Worm (Caenorhabditis elegans) whole organism, L1 larva: ENCODE results near the gene C27D6.11.

Experiments used
- C16A3.4 ChIP-seq: fragments of 150-350 bp; optimal IDR thresholded peaks from 2 replicates; lab custom pipeline; 2014; ENCODE audit warnings: missing biosample characterization, missing genetic modification characterization
- C34B4.2 ChIP-seq: sonication (generic microtip); optimal IDR thresholded peaks from 2 replicates; lab custom pipeline; 2017; ENCODE audit warnings: mild to moderate bottlenecking, missing genetic modification characterization, missing compliant biosample characterization
- aha-1 ChIP-seq: fragments of 150-350 bp; optimal IDR thresholded peaks from 2 replicates; lab custom pipeline; 2014; ENCODE audit warnings: missing biosample characterization, missing genetic modification characterization
- alr-1 ChIP-seq: fragments of 200-800 bp; sonication (Bioruptor generic); optimal IDR thresholded peaks from 2 replicates; lab custom pipeline; 2018; ENCODE audit warnings: borderline replicate concordance, mild to moderate bottlenecking, missing genetic modification characterization, missing compliant biosample characterization
- ceh-82 ChIP-seq, 3 experiments: fragments of 150-350 bp in 1 of 3; sonication (generic microtip) in 2 of 3; optimal IDR thresholded peaks; 2 replicates each; lab custom pipeline; 2014 to 2017; ENCODE audit warnings: missing biosample characterization in 3 of 3, missing genetic modification characterization in 3 of 3
- ceh-90 ChIP-seq: sonication (generic microtip); optimal IDR thresholded peaks from 2 replicates; lab custom pipeline; 2016; ENCODE audit warnings: missing genetic modification characterization, missing compliant biosample characterization
- ces-1 ChIP-seq: fragments of 150-350 bp; optimal IDR thresholded peaks from 2 replicates; lab custom pipeline; 2014; ENCODE audit warnings: missing biosample characterization, missing genetic modification reagents, missing genetic modification characterization
- dpl-1 ChIP-seq, 3 experiments: fragments of 150-350 bp in 2 of 3; sonication (generic microtip) in 1 of 3; optimal IDR thresholded peaks; 2 replicates each; lab custom pipeline; 2014 to 2017; ENCODE audit warnings: missing biosample characterization in 3 of 3, missing genetic modification characterization in 3 of 3, missing genetic modification reagents in 3 of 3
- dsc-1 ChIP-seq: sonication (generic microtip); optimal IDR thresholded peaks from 2 replicates; lab custom pipeline; 2016; ENCODE audit warnings: mild to moderate bottlenecking, missing genetic modification characterization, missing compliant biosample characterization
- efl-1 ChIP-seq, 4 experiments: fragments of 150-350 bp; optimal IDR thresholded peaks in 3 of 4; peaks in 1 of 4; 1 replicate in 1 of 4; 2 replicates in 3 of 4; lab custom pipeline; 2014; ENCODE audit warnings: missing biosample characterization in 2 of 4, missing genetic modification characterization in 2 of 4, missing genetic modification reagents in 2 of 4
- efl-3 ChIP-seq: fragments of 200-800 bp; sonication (Bioruptor generic); optimal IDR thresholded peaks from 2 replicates; lab custom pipeline; 2018; ENCODE audit warnings: mild to moderate bottlenecking, missing genetic modification characterization, missing compliant biosample characterization
- egl-13 ChIP-seq: sonication (generic microtip); optimal IDR thresholded peaks from 2 replicates; lab custom pipeline; 2016; ENCODE audit warnings: missing genotype, missing genetic modification reagents, missing genetic modification characterization, missing compliant biosample characterization
- egl-27 ChIP-seq, 2 experiments: fragments of 150-350 bp in 1 of 2; sonication (generic microtip); optimal IDR thresholded peaks; 3 replicates each; lab custom pipeline; 2017 to 2018; ENCODE audit warnings: missing biosample characterization in 2 of 2, missing genetic modification characterization in 2 of 2, missing genetic modification reagents in 2 of 2
- elt-2 ChIP-seq: sonication (generic microtip); optimal IDR thresholded peaks from 2 replicates; lab custom pipeline; 2016; ENCODE audit warnings: missing genetic modification characterization, mild to moderate bottlenecking, inconsistent platforms, missing compliant biosample characterization, missing genetic modification reagents
- elt-3 ChIP-seq, 6 experiments: fragments of 150-350 bp in 1 of 6; sonication (generic microtip); optimal IDR thresholded peaks; 2 replicates each; lab custom pipeline; 2017 to 2018; ENCODE audit warnings: missing biosample characterization in 6 of 6, missing genetic modification characterization in 6 of 6, inconsistent platforms in 1 of 6
- ets-5 ChIP-seq: fragments of 200-800 bp; sonication (Bioruptor generic); IDR thresholded peaks from 2 replicates; pipeline ENCODE4 v1.3.6; 2022; ENCODE audit warnings: missing genetic modification characterization, missing compliant biosample characterization
- fkh-10 ChIP-seq: sonication (generic microtip); optimal IDR thresholded peaks from 2 replicates; lab custom pipeline; 2017; ENCODE audit warnings: missing biosample characterization, missing genetic modification reagents, missing genetic modification characterization
- fkh-4 ChIP-seq: sonication (generic microtip); optimal IDR thresholded peaks from 2 replicates; lab custom pipeline; 2016; ENCODE audit warnings: missing compliant biosample characterization, missing genetic modification characterization, borderline replicate concordance
- fkh-8 ChIP-seq: sonication (generic microtip); optimal IDR thresholded peaks from 2 replicates; lab custom pipeline; 2016; ENCODE audit warnings: mild to moderate bottlenecking, missing genetic modification characterization, missing compliant biosample characterization
- hlh-17 ChIP-seq: fragments of 200-800 bp; sonication (Bioruptor generic); optimal IDR thresholded peaks from 2 replicates; lab custom pipeline; 2018; ENCODE audit warnings: missing genetic modification characterization, mild to moderate bottlenecking, missing compliant biosample characterization, moderate library complexity, borderline replicate concordance
- hpl-2 ChIP-seq: fragments of 150-350 bp; optimal IDR thresholded peaks from 2 replicates; lab custom pipeline; 2014; ENCODE audit warnings: missing biosample characterization, missing genetic modification reagents, missing genetic modification characterization
- jun-1 ChIP-seq: fragments of 150-350 bp; optimal IDR thresholded peaks from 2 replicates; lab custom pipeline; 2014; ENCODE audit warnings: missing biosample characterization, missing genetic modification reagents, missing genetic modification characterization
- lin-15B ChIP-seq: fragments of 150-350 bp; sonication (generic microtip); optimal IDR thresholded peaks from 3 replicates; lab custom pipeline; 2014; ENCODE audit warnings: missing biosample characterization, missing genetic modification characterization
- lir-3 ChIP-seq: sonication (generic microtip); optimal IDR thresholded peaks from 2 replicates; lab custom pipeline; 2016; ENCODE audit warnings: mild to moderate bottlenecking, missing genetic modification characterization, moderate library complexity, missing compliant biosample characterization; ENCODE audit not compliant: poor library complexity
- lsy-2 ChIP-seq, 2 experiments: fragments of 150-350 bp; optimal IDR thresholded peaks; 2 replicates each; lab custom pipeline; 2014; ENCODE audit warnings: missing biosample characterization in 2 of 2, missing genetic modification characterization in 2 of 2
- mab-9 ChIP-seq: fragments of 200-800 bp; sonication (Bioruptor generic); IDR thresholded peaks from 2 replicates; pipeline ENCODE4 v1.3.6; 2022; ENCODE audit warnings: missing genetic modification reagents, missing genetic modification characterization, missing compliant biosample characterization
- mdl-1 ChIP-seq, 2 experiments: fragments of 150-350 bp; optimal IDR thresholded peaks; 2 replicates each; lab custom pipeline; 2014 to 2017; ENCODE audit warnings: missing biosample characterization in 2 of 2, missing genetic modification characterization in 2 of 2, inconsistent platforms in 1 of 2
- nhr-12 ChIP-seq: sonication (generic microtip); optimal IDR thresholded peaks from 2 replicates; lab custom pipeline; 2017; ENCODE audit warnings: missing biosample characterization, missing genetic modification characterization
- nhr-19 ChIP-seq: fragments of 200-800 bp; sonication (Bioruptor generic); conservative IDR thresholded peaks from 2 replicates; pipeline ENCODE4 v1.3.6; 2022; ENCODE audit warnings: missing genetic modification characterization, missing compliant biosample characterization
- nhr-20 ChIP-seq: sonication (generic microtip); optimal IDR thresholded peaks from 2 replicates; lab custom pipeline; 2016; ENCODE audit warnings: mild to moderate bottlenecking, missing genetic modification characterization, missing compliant biosample characterization
- nhr-237 ChIP-seq: fragments of 150-350 bp; optimal IDR thresholded peaks from 2 replicates; lab custom pipeline; 2014; ENCODE audit warnings: missing biosample characterization, missing genetic modification characterization
- nhr-28 ChIP-seq: fragments of 150-350 bp; optimal IDR thresholded peaks from 2 replicates; lab custom pipeline; 2014; ENCODE audit warnings: missing biosample characterization, missing genetic modification characterization
- nhr-47 ChIP-seq: sonication (generic microtip); optimal IDR thresholded peaks from 2 replicates; lab custom pipeline; 2016; ENCODE audit warnings: mild to moderate bottlenecking, missing genetic modification characterization, moderate library complexity, missing compliant biosample characterization
- nhr-77 ChIP-seq: fragments of 150-350 bp; optimal IDR thresholded peaks from 2 replicates; lab custom pipeline; 2014; ENCODE audit warnings: missing biosample characterization, missing genetic modification characterization
- nhr-84 ChIP-seq: sonication (generic microtip); optimal IDR thresholded peaks from 2 replicates; lab custom pipeline; 2017; ENCODE audit warnings: missing biosample characterization, missing genetic modification characterization
- nhr-90 ChIP-seq: sonication (generic microtip); optimal IDR thresholded peaks from 2 replicates; lab custom pipeline; 2016; ENCODE audit warnings: mild to moderate bottlenecking, missing genetic modification characterization, missing compliant biosample characterization; ENCODE audit not compliant: poor library complexity
- pqm-1 ChIP-seq: sonication (generic microtip); optimal IDR thresholded peaks from 3 replicates; lab custom pipeline; 2017; ENCODE audit warnings: missing biosample characterization, missing genetic modification characterization
- rnt-1 ChIP-seq: sonication (generic microtip); optimal IDR thresholded peaks from 2 replicates; lab custom pipeline; 2016; ENCODE audit warnings: mild to moderate bottlenecking, missing genetic modification characterization, moderate library complexity, missing compliant biosample characterization
- skn-1 ChIP-seq: fragments of 150-350 bp; optimal IDR thresholded peaks from 2 replicates; lab custom pipeline; 2014; ENCODE audit warnings: missing biosample characterization, missing genetic modification characterization
- sup-37 ChIP-seq: fragments of 200-800 bp; sonication (Bioruptor generic); optimal IDR thresholded peaks from 2 replicates; lab custom pipeline; 2018; ENCODE audit warnings: mild to moderate bottlenecking, missing genetic modification characterization, missing compliant biosample characterization
- swsn-7 ChIP-seq: sonication (generic microtip); optimal IDR thresholded peaks from 2 replicates; lab custom pipeline; 2016; ENCODE audit warnings: missing genetic modification characterization, missing compliant biosample characterization
- tbx-2 ChIP-seq: sonication (generic microtip); optimal IDR thresholded peaks from 2 replicates; lab custom pipeline; 2016; ENCODE audit warnings: missing genetic modification characterization, missing compliant biosample characterization
- tlp-1 ChIP-seq: fragments of 150-350 bp; optimal IDR thresholded peaks from 2 replicates; lab custom pipeline; 2014; ENCODE audit warnings: missing biosample characterization, missing genetic modification characterization
- unc-62 ChIP-seq: fragments of 150-350 bp; optimal IDR thresholded peaks from 2 replicates; lab custom pipeline; 2014; ENCODE audit warnings: missing biosample characterization, missing genetic modification reagents, missing genetic modification characterization
- unc-86 ChIP-seq: sonication (generic microtip); optimal IDR thresholded peaks from 2 replicates; lab custom pipeline; 2016; ENCODE audit warnings: missing genetic modification characterization, missing compliant biosample characterization
- vab-15 ChIP-seq: sonication (generic microtip); optimal IDR thresholded peaks from 2 replicates; lab custom pipeline; 2017; ENCODE audit warnings: missing genotype, mild to moderate bottlenecking, missing genetic modification characterization, missing compliant biosample characterization
- xbp-1 ChIP-seq: sonication (generic microtip); optimal IDR thresholded peaks from 2 replicates; lab custom pipeline; 2016; ENCODE audit warnings: missing genetic modification characterization, missing compliant biosample characterization
- zag-1 ChIP-seq: fragments of 150-350 bp; optimal IDR thresholded peaks from 2 replicates; lab custom pipeline; 2014; ENCODE audit warnings: missing biosample characterization, missing genetic modification characterization
- ztf-11 ChIP-seq, 2 experiments: sonication (generic microtip); optimal IDR thresholded peaks; 2 replicates each; lab custom pipeline; 2016 to 2017; ENCODE audit warnings: missing genetic modification characterization in 2 of 2, missing biosample characterization in 1 of 2, missing compliant biosample characterization in 1 of 2
- ztf-4 ChIP-seq: fragments of 150-350 bp; optimal IDR thresholded peaks from 2 replicates; lab custom pipeline; 2014; ENCODE audit warnings: missing biosample characterization, missing genetic modification characterization

The C27D6.11 gene

ce11 chrII:5182451-5182850 lies 21.4 kb upstream of the C27D6.11 start (continued):
- peak; percentile 53 for TF ChIP-seq lir-3 (tag; lab: Kevin White, UChicago)
- TF ChIP-seq nhr-90 (tag; lab: Kevin White, UChicago), result peak; percentile 45
- TF ChIP-seq sup-37, result no peak
- TF ChIP-seq dpl-1 (GFP tag; optimal IDR thresholded peaks at IDR 0.05; lab: Kevin White, UChicago), result peak in 2 of 3 experiments; percentile 5 to 35
- peak; percentile 41 for TF ChIP-seq egl-13 (tag; lab: Kevin White, UChicago)
- TF ChIP-seq nhr-84 (tag; lab: Kevin White, UChicago), result no peak
- TF ChIP-seq jun-1, result peak; percentile 53
- peak; percentile 30 for TF ChIP-seq tbx-2 (tag; lab: Kevin White, UChicago)
- TF ChIP-seq alr-1 (tag; lab: Kevin White, UChicago), result no peak
- TF ChIP-seq nhr-77 (tag; lab: Kevin White, UChicago), result no peak
- peak; percentile 66 for TF ChIP-seq fkh-8
- no peak for TF ChIP-seq fkh-4 (tag; lab: Kevin White, UChicago)
- peak; percentile 63 for TF ChIP-seq nhr-19
- TF ChIP-seq C34B4.2, result no peak
- no peak for TF ChIP-seq ztf-11 (tag; optimal IDR thresholded peaks at IDR 0.05; lab: Kevin White, UChicago)
- TF ChIP-seq lin-15B, result no peak
- no peak for TF ChIP-seq mab-9 (GFP tag; lab: Robert Waterston, UW)
- no peak for TF ChIP-seq ets-5 (GFP tag; lab: Robert Waterston, UW)
- peak; percentile 97 for TF ChIP-seq elt-2 (tag; lab: Kevin White, UChicago)
- TF ChIP-seq unc-86, result no peak
- peak; percentile 73 for TF ChIP-seq nhr-47 (tag; lab: Kevin White, UChicago)
- TF ChIP-seq ceh-90 (tag; lab: Kevin White, UChicago), result no peak
- peak; percentile 57 to 67 for TF ChIP-seq lsy-2 (tag; optimal IDR thresholded peaks at IDR 0.05; lab: Kevin White, UChicago)
- TF ChIP-seq ces-1, result no peak
- TF ChIP-seq unc-62, result no peak
- TF ChIP-seq zag-1 (tag; lab: Kevin White, UChicago), result no peak
- peak in 2 of 3 experiments; percentile 35 to 36 for TF ChIP-seq ceh-82 (tag; optimal IDR thresholded peaks at IDR 0.05; lab: Kevin White, UChicago)
- no peak for TF ChIP-seq tlp-1 (tag; lab: Kevin White, UChicago)
- TF ChIP-seq nhr-237, result no peak
- TF ChIP-seq hpl-2 (GFP tag; lab: Kevin White, UChicago), result no peak
- no peak for TF ChIP-seq fkh-10 (GFP tag; lab: Kevin White, UChicago)
- no peak for TF ChIP-seq nhr-12 (tag; lab: Kevin White, UChicago)
- peak in 1 of 2 experiments; percentile 80 for TF ChIP-seq mdl-1 (tag; optimal IDR thresholded peaks at IDR 0.05; lab: Kevin White, UChicago)
- TF ChIP-seq efl-3 (GFP tag; lab: Kevin White, UChicago), result no peak
- TF ChIP-seq C16A3.4, result peak; percentile 15
- peak in 2 of 6 experiments; percentile 6 to 20 for TF ChIP-seq elt-3 (tag; optimal IDR thresholded peaks at IDR 0.05; lab: Kevin White, UChicago)
- TF ChIP-seq nhr-20 (tag; lab: Kevin White, UChicago), result peak; percentile 80
- TF ChIP-seq dsc-1 (tag; lab: Kevin White, UChicago), result peak; percentile 34
- peak; percentile 71 for TF ChIP-seq ztf-4
- peak; percentile 54 for TF ChIP-seq rnt-1 (tag; lab: Kevin White, UChicago)
- TF ChIP-seq pqm-1 (tag; lab: Kevin White, UChicago), result peak; percentile 56

DNA sequence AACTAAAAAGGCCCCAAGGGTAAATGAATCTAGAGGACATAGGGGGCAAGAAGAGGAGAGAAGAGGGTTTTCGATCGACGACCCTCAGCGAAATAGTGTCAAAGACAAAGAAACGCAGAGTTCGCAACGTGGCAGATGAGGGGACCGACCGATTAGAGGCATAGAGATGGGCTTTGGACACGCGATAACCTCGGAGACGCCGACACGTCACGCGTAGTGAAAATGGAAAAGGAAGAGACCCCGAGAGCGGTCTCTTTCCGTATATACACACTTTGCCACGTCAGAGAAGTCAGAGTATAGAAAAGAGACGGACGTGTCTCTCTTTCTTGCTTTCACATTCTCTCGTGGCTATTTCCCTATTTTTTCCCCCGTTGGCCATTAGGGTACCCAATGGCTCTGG lies 20.5 kb upstream of the C27D6.11 start:
- TF ChIP-seq fkh-10 (GFP tag; lab: Kevin White, UChicago), result peak; percentile 59
- TF ChIP-seq C16A3.4, result peak; percentile 43
- no peak for TF ChIP-seq nhr-84 (tag; lab: Kevin White, UChicago)
- no peak for TF ChIP-seq ztf-11 (tag; optimal IDR thresholded peaks at IDR 0.05; lab: Kevin White, UChicago)
- TF ChIP-seq dsc-1 (tag; lab: Kevin White, UChicago), result peak; percentile 37
- peak; percentile 76 for TF ChIP-seq swsn-7
- TF ChIP-seq nhr-19, result peak; percentile 73
- TF ChIP-seq vab-15, result no peak
- TF ChIP-seq egl-27 (tag; optimal IDR thresholded peaks at IDR 0.05; lab: Kevin White, UChicago), result no peak
- peak; percentile 57 to 75 for TF ChIP-seq efl-1 (optimal IDR thresholded peaks at IDR 0.05; lab: Kevin White, UChicago)
- peak; percentile 27 to 93 for TF ChIP-seq efl-1 (GFP tag; optimal IDR thresholded peaks at IDR 0.05 in 1 of 2; lab: Kevin White, UChicago)
- TF ChIP-seq C34B4.2, result no peak
- peak; percentile 58 for TF ChIP-seq ztf-4
- TF ChIP-seq fkh-8, result peak; percentile 83
- TF ChIP-seq hlh-17 (GFP tag; lab: Kevin White, UChicago), result no peak
- TF ChIP-seq elt-3 (tag; optimal IDR thresholded peaks at IDR 0.05; lab: Kevin White, UChicago), result peak in 1 of 6 experiments; percentile 11
- TF ChIP-seq nhr-28 (tag; lab: Kevin White, UChicago), result no peak
- TF ChIP-seq xbp-1 (tag; lab: Kevin White, UChicago), result peak; percentile 90
- no peak for TF ChIP-seq efl-3 (GFP tag; lab: Kevin White, UChicago)
- no peak for TF ChIP-seq nhr-237
- TF ChIP-seq lsy-2 (tag; optimal IDR thresholded peaks at IDR 0.05; lab: Kevin White, UChicago), result peak; percentile 72 to 76
- no peak for TF ChIP-seq aha-1
- no peak for TF ChIP-seq nhr-12 (tag; lab: Kevin White, UChicago)
- TF ChIP-seq skn-1 (tag; lab: Kevin White, UChicago), result peak; percentile 34
